Worm (Caenorhabditis elegans) whole organism, L1 larva: ENCODE data around the gene F43E2.1.
A peak's percentile ranks its signal among the peaks of the same experiment; 100 is the strongest.

Experiments used
- C16A3.4 ChIP-seq: fragments of 150-350 bp; optimal IDR thresholded peaks from 2 replicates; lab custom pipeline; 2014; ENCODE audit warnings: missing biosample characterization, missing genetic modification characterization
- C34B4.2 ChIP-seq: sonication (generic microtip); optimal IDR thresholded peaks from 2 replicates; lab custom pipeline; 2017; ENCODE audit warnings: mild to moderate bottlenecking, missing genetic modification characterization, missing compliant biosample characterization
- alr-1 ChIP-seq: fragments of 200-800 bp; sonication (Bioruptor generic); optimal IDR thresholded peaks from 2 replicates; lab custom pipeline; 2018; ENCODE audit warnings: borderline replicate concordance, mild to moderate bottlenecking, missing genetic modification characterization, missing compliant biosample characterization
- blmp-1 ChIP-seq: fragments of 150-350 bp; optimal IDR thresholded peaks from 2 replicates; lab custom pipeline; 2014; ENCODE audit warnings: missing biosample characterization, missing genetic modification characterization
- efl-1 ChIP-seq, 4 experiments: fragments of 150-350 bp; optimal IDR thresholded peaks in 3 of 4; peaks in 1 of 4; 1 replicate in 1 of 4; 2 replicates in 3 of 4; lab custom pipeline; 2014; ENCODE audit warnings: missing biosample characterization in 2 of 4, missing genetic modification characterization in 2 of 4, missing genetic modification reagents in 2 of 4
- elt-3 ChIP-seq, 6 experiments: fragments of 150-350 bp in 1 of 6; sonication (generic microtip); optimal IDR thresholded peaks; 2 replicates each; lab custom pipeline; 2017 to 2018; ENCODE audit warnings: missing biosample characterization in 6 of 6, missing genetic modification characterization in 6 of 6, inconsistent platforms in 1 of 6
- ets-5 ChIP-seq: fragments of 200-800 bp; sonication (Bioruptor generic); IDR thresholded peaks from 2 replicates; pipeline ENCODE4 v1.3.6; 2022; ENCODE audit warnings: missing genetic modification characterization, missing compliant biosample characterization
- fos-1 ChIP-seq: fragments of 150-350 bp; optimal IDR thresholded peaks from 2 replicates; lab custom pipeline; 2014; ENCODE audit warnings: missing biosample characterization, missing genetic modification characterization
- grh-1 ChIP-seq: fragments of 200-800 bp; sonication (Bioruptor generic); IDR thresholded peaks from 2 replicates; pipeline ENCODE4 v1.3.6; 2022; ENCODE audit warnings: missing genetic modification reagents, missing genetic modification characterization, missing compliant biosample characterization
- hlh-17 ChIP-seq: fragments of 200-800 bp; sonication (Bioruptor generic); optimal IDR thresholded peaks from 2 replicates; lab custom pipeline; 2018; ENCODE audit warnings: missing genetic modification characterization, mild to moderate bottlenecking, missing compliant biosample characterization, moderate library complexity, borderline replicate concordance
- hpl-2 ChIP-seq: fragments of 150-350 bp; optimal IDR thresholded peaks from 2 replicates; lab custom pipeline; 2014; ENCODE audit warnings: missing biosample characterization, missing genetic modification reagents, missing genetic modification characterization
- lin-13 ChIP-seq: fragments of 150-350 bp; optimal IDR thresholded peaks from 2 replicates; lab custom pipeline; 2014; ENCODE audit warnings: missing biosample characterization, missing genetic modification reagents, missing genetic modification characterization
- lin-14 ChIP-seq: fragments of 200-800 bp; sonication (Bioruptor generic); optimal IDR thresholded peaks from 2 replicates; lab custom pipeline; 2018; ENCODE audit warnings: mild to moderate bottlenecking, missing genetic modification characterization, moderate library complexity, missing compliant biosample characterization
- lin-15B ChIP-seq: fragments of 150-350 bp; sonication (generic microtip); optimal IDR thresholded peaks from 3 replicates; lab custom pipeline; 2014; ENCODE audit warnings: missing biosample characterization, missing genetic modification characterization
- lin-35 ChIP-seq, 2 experiments: fragments of 150-350 bp; optimal IDR thresholded peaks; 2 replicates each; lab custom pipeline; 2014; ENCODE audit warnings: missing biosample characterization in 2 of 2, missing genetic modification characterization in 2 of 2, missing genetic modification reagents in 2 of 2
- lsy-2 ChIP-seq, 2 experiments: fragments of 150-350 bp; optimal IDR thresholded peaks; 2 replicates each; lab custom pipeline; 2014; ENCODE audit warnings: missing biosample characterization in 2 of 2, missing genetic modification characterization in 2 of 2
- mdl-1 ChIP-seq, 2 experiments: fragments of 150-350 bp; optimal IDR thresholded peaks; 2 replicates each; lab custom pipeline; 2014 to 2017; ENCODE audit warnings: missing biosample characterization in 2 of 2, missing genetic modification characterization in 2 of 2, inconsistent platforms in 1 of 2
- mep-1 ChIP-seq: fragments of 150-350 bp; optimal IDR thresholded peaks from 2 replicates; lab custom pipeline; 2014; ENCODE audit warnings: missing biosample characterization, missing genetic modification characterization
- nhr-20 ChIP-seq: sonication (generic microtip); optimal IDR thresholded peaks from 2 replicates; lab custom pipeline; 2016; ENCODE audit warnings: mild to moderate bottlenecking, missing genetic modification characterization, missing compliant biosample characterization
- nhr-237 ChIP-seq: fragments of 150-350 bp; optimal IDR thresholded peaks from 2 replicates; lab custom pipeline; 2014; ENCODE audit warnings: missing biosample characterization, missing genetic modification characterization
- nhr-28 ChIP-seq: fragments of 150-350 bp; optimal IDR thresholded peaks from 2 replicates; lab custom pipeline; 2014; ENCODE audit warnings: missing biosample characterization, missing genetic modification characterization
- nhr-71 ChIP-seq: sonication (generic microtip); optimal IDR thresholded peaks from 2 replicates; lab custom pipeline; 2016; ENCODE audit warnings: mild to moderate bottlenecking, missing genetic modification characterization, moderate library complexity, missing compliant biosample characterization
- nhr-85 ChIP-seq: sonication (generic microtip); peaks from one replicate; lab custom pipeline; 2016; ENCODE audit warnings: missing genetic modification characterization, inconsistent platforms, missing compliant biosample characterization
- snu-23 ChIP-seq: sonication (generic microtip); optimal IDR thresholded peaks from 2 replicates; lab custom pipeline; 2016; ENCODE audit warnings: missing genetic modification characterization, missing compliant biosample characterization
- tlp-1 ChIP-seq: fragments of 150-350 bp; optimal IDR thresholded peaks from 2 replicates; lab custom pipeline; 2014; ENCODE audit warnings: missing biosample characterization, missing genetic modification characterization
- unc-86 ChIP-seq: sonication (generic microtip); optimal IDR thresholded peaks from 2 replicates; lab custom pipeline; 2016; ENCODE audit warnings: missing genetic modification characterization, missing compliant biosample characterization
- xbp-1 ChIP-seq: sonication (generic microtip); optimal IDR thresholded peaks from 2 replicates; lab custom pipeline; 2016; ENCODE audit warnings: missing genetic modification characterization, missing compliant biosample characterization
- zag-1 ChIP-seq: fragments of 150-350 bp; optimal IDR thresholded peaks from 2 replicates; lab custom pipeline; 2014; ENCODE audit warnings: missing biosample characterization, missing genetic modification characterization
- ztf-4 ChIP-seq: fragments of 150-350 bp; optimal IDR thresholded peaks from 2 replicates; lab custom pipeline; 2014; ENCODE audit warnings: missing biosample characterization, missing genetic modification characterization

The F43E2.1 gene

DNA sequence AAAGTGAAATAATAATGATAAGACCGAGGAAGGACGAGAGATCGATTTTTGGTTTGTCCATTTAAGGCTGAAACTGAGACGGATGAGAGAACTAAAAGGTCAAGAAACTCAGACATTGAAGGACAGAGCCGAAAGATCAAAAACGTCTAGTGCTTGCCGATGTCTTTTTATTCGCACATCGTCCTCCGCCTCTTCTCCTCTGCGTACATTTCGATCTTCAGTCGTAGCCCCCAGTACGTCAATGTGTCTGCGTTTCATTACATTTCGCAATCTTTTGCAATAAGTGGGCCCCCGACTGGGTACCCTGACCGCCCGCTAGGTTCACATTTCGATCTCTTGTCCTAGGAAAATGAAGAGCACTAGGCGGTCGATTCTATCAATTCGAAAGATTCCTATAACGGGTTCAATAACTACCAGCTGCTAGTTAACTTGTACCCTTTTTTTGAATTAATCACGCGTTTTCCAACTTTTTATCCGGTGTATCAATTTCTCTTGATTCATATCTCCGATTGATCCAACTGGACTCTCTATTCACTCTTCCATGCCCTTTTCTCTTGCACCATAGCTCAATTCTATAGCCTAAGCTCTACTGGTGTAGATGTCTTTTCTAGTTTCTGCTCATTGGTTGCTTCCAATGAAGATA, 17.1 kb downstream of the F43E2.1 start (continued):
- TF ChIP-seq tlp-1: no peak
- TF ChIP-seq hlh-17 (GFP tag; lab: Kevin White, UChicago): no peak
- no peak for TF ChIP-seq nhr-28 (tag; lab: Kevin White, UChicago)
- TF ChIP-seq lin-35 (GFP tag; optimal IDR thresholded peaks at IDR 0.05; lab: Kevin White, UChicago): peak; percentile 34 to 44
- no peak for TF ChIP-seq grh-1 (GFP tag; lab: Robert Waterston, UW)
- peak; percentile 53 for TF ChIP-seq xbp-1 (tag; lab: Kevin White, UChicago)
- TF ChIP-seq C34B4.2 (tag; lab: Kevin White, UChicago): no peak
- TF ChIP-seq alr-1 (tag; lab: Kevin White, UChicago): no peak
- TF ChIP-seq lin-15B (tag; lab: Kevin White, UChicago): no peak
- peak; percentile 6 to 69 for TF ChIP-seq lsy-2 (tag; optimal IDR thresholded peaks at IDR 0.05; lab: Kevin White, UChicago)
- TF ChIP-seq nhr-237 (tag; lab: Kevin White, UChicago): peak; percentile 53
- no peak for TF ChIP-seq zag-1 (tag; lab: Kevin White, UChicago)
- TF ChIP-seq lin-14 (GFP tag; lab: Kevin White, UChicago): peak; percentile 87

- TF ChIP-seq fos-1 (tag; lab: Kevin White, UChicago): no peak
- TF ChIP-seq blmp-1 (tag; lab: Kevin White, UChicago): peak; percentile 37
- no peak for TF ChIP-seq unc-86
- peak; percentile 15 for TF ChIP-seq ztf-4
- peak in 1 of 6 experiments; percentile 7 for TF ChIP-seq elt-3 (tag; optimal IDR thresholded peaks at IDR 0.05; lab: Kevin White, UChicago)
- TF ChIP-seq efl-1 (optimal IDR thresholded peaks at IDR 0.05; lab: Kevin White, UChicago): no peak
- peak in 1 of 2 experiments; percentile 72 for TF ChIP-seq efl-1 (GFP tag; optimal IDR thresholded peaks at IDR 0.05 in 1 of 2; lab: Kevin White, UChicago)
Observed at ce11 chrII:7393393-7393792, 18.3 kb downstream of the F43E2.1 start.

DNA sequence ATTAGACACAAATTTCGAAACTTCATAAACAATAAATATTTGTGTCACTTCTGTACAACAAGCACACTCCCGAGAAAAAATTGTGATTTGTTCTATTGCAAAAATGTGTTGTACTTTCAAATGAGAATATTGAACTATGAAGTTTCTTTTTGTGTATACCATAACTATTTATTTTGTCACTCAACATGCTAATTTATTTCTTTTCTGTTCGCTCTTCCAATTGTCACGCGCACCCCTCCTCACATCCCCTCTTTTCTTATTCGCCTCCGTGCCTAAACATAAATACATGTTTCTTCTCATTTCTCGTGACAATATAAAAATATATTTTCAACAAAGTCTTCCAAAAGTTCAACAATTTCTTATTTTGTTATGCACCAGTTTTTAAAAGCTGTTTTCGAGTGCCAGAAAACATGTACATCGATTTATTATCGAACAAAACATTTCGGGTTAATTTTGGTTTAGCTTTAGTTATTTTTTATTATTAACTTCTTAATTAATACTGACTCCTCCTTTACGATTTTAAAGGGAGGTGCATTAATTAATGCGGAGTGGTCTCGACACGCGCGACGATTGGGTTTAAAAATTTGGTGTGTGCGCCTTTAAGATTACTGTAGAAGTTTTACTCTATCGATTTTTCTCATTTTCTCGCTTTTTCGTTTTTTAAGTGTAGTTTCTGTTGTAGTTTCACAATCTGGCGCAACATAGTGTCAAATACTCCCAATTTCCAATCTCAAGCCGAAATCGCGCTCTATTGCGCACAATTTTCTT, 19.0 kb downstream of the F43E2.1 start:
- TF ChIP-seq ets-5 (no peak), tlp-1 (no peak), lin-35 (GFP tag; optimal IDR thresholded peaks at IDR 0.05; lab: Kevin White, UChicago) (peak in 1 of 2 experiments; percentile 19), nhr-20 (tag; lab: Kevin White, UChicago) (peak; percentile 3), snu-23 (GFP tag; lab: Kevin White, UChicago) (peak; percentile 5), lin-14 (GFP tag; lab: Kevin White, UChicago) (peak; percentile 65), nhr-71 (tag; lab: Kevin White, UChicago) (peak; percentile 15), blmp-1 (tag; lab: Kevin White, UChicago) (peak; percentile 21), mdl-1 (tag; optimal IDR thresholded peaks at IDR 0.05; lab: Kevin White, UChicago) (peak in 1 of 2 experiments; percentile 9), mep-1 (tag; lab: Kevin White, UChicago) (peak; percentile 30), lin-13 (GFP tag; lab: Kevin White, UChicago) (peak; percentile 4), nhr-85 (tag; lab: Kevin White, UChicago) (peak; percentile 81), efl-1 (optimal IDR thresholded peaks at IDR 0.05; lab: Kevin White, UChicago) (no peak), efl-1 (GFP tag; optimal IDR thresholded peaks at IDR 0.05 in 1 of 2; lab: Kevin White, UChicago) (no peak)

DNA sequence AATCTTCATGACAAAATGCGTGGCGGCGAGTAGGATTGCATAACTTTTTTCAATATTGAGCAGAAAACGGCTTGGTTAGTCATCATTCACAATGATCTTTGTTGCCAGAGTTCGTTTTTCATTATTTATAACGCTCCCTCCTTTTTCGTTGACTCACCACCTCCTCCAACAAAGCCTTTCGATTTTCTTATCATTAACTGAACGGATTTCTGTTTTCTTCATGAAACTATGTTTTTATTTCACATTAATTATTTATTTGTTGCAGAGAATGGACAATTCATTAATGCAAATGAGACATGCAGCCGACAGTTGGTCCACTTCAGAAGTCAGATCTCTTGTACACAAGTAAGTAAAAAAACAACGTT, 19.6 kb downstream of the F43E2.1 start, which contains the start of gene bath-44:
TSS of gene bath-44 (plus strand) at position 266 of the 365 bp plus-strand sequence.
- TF ChIP-seq efl-1 (optimal IDR thresholded peaks at IDR 0.05; lab: Kevin White, UChicago): no peak
- peak in 1 of 2 experiments; percentile 62 for TF ChIP-seq efl-1 (GFP tag; optimal IDR thresholded peaks at IDR 0.05 in 1 of 2; lab: Kevin White, UChicago)
- no peak for TF ChIP-seq C16A3.4
- TF ChIP-seq tlp-1: no peak
- no peak for TF ChIP-seq hpl-2 (GFP tag; lab: Kevin White, UChicago)

- TF ChIP-seq ztf-4 (no peak), C16A3.4 (no peak)
Observed at ce11 chrII:7396081-7396480, 21.0 kb downstream of the F43E2.1 start.
